Worm (Caenorhabditis elegans) whole organism, L2 larva: ENCODE data around the gene C08F1.8.

Source experiments
- ZK546.5 ChIP-seq: sonication (generic microtip); optimal IDR thresholded peaks from 2 replicates; lab custom pipeline; 2017; ENCODE audit warnings: missing biosample characterization, missing genetic modification characterization
- ama-1 ChIP-seq: fragments of 150-350 bp; optimal IDR thresholded peaks from 2 replicates; lab custom pipeline; 2018; ENCODE audit warnings: inconsistent platforms
- ceh-16 ChIP-seq: fragments of 150-350 bp; optimal IDR thresholded peaks from 2 replicates; lab custom pipeline; 2014; ENCODE audit warnings: missing biosample characterization, missing genetic modification characterization
- nhr-237 ChIP-seq: fragments of 150-350 bp; optimal IDR thresholded peaks from 2 replicates; lab custom pipeline; 2014; ENCODE audit warnings: missing biosample characterization, missing genetic modification characterization
- nhr-6 ChIP-seq: fragments of 150-350 bp; optimal IDR thresholded peaks from 2 replicates; lab custom pipeline; 2014; ENCODE audit warnings: missing biosample characterization, missing genetic modification characterization
- skn-1 ChIP-seq: sonication (generic microtip); optimal IDR thresholded peaks from 2 replicates; lab custom pipeline; 2017; ENCODE audit warnings: missing biosample characterization, missing genetic modification characterization

- TF ChIP-seq skn-1 (tag; lab: Kevin White, UChicago) = no peak
- no peak for TF ChIP-seq ceh-16
- TF ChIP-seq ZK546.5 (tag; lab: Kevin White, UChicago) = no peak
- no peak for TF ChIP-seq nhr-237 (tag; lab: Kevin White, UChicago)
- no peak for TF ChIP-seq nhr-6 (tag; lab: Kevin White, UChicago)
- TF ChIP-seq ama-1 (lab: Kevin White, UChicago) = no peak
Observed at ce11 chrII:1766715-1767114, 41.4 kb downstream of the C08F1.8 start.
